Worm (Caenorhabditis elegans) whole organism, L2 larva: ENCODE results near the gene clec-80.

Source experiments
- F13H6.1 ChIP-seq: sonication (generic microtip); optimal IDR thresholded peaks from 2 replicates; lab custom pipeline; 2016; ENCODE audit warnings: missing genetic modification characterization, missing compliant biosample characterization
- ZK546.5 ChIP-seq: sonication (generic microtip); optimal IDR thresholded peaks from 2 replicates; lab custom pipeline; 2017; ENCODE audit warnings: missing biosample characterization, missing genetic modification characterization
- aly-2 ChIP-seq: fragments of 150-350 bp; optimal IDR thresholded peaks from 2 replicates; lab custom pipeline; 2014; ENCODE audit warnings: missing biosample characterization, missing genetic modification characterization
- ama-1 ChIP-seq: fragments of 150-350 bp; optimal IDR thresholded peaks from 2 replicates; lab custom pipeline; 2018; ENCODE audit warnings: inconsistent platforms
- blmp-1 ChIP-seq: sonication (generic microtip); optimal IDR thresholded peaks from 2 replicates; lab custom pipeline; 2017; ENCODE audit warnings: missing genetic modification characterization, mild to moderate bottlenecking, missing compliant biosample characterization, antibody characterized with exemption, moderate library complexity; ENCODE audit not compliant: insufficient read depth
- ceh-16 ChIP-seq: fragments of 150-350 bp; optimal IDR thresholded peaks from 2 replicates; lab custom pipeline; 2014; ENCODE audit warnings: missing biosample characterization, missing genetic modification characterization
- egl-27 ChIP-seq: sonication (generic microtip); optimal IDR thresholded peaks from 3 replicates; lab custom pipeline; 2017; ENCODE audit warnings: missing biosample characterization, missing genetic modification reagents, missing genetic modification characterization
- elt-3 ChIP-seq: sonication (generic microtip); optimal IDR thresholded peaks from 2 replicates; lab custom pipeline; 2017; ENCODE audit warnings: missing biosample characterization, missing genetic modification characterization
- gmeb-1 ChIP-seq: fragments of 150-350 bp; optimal IDR thresholded peaks from 2 replicates; lab custom pipeline; 2014; ENCODE audit warnings: missing biosample characterization, missing genetic modification characterization
- lin-13 ChIP-seq: fragments of 150-350 bp; optimal IDR thresholded peaks from 2 replicates; lab custom pipeline; 2014; ENCODE audit warnings: missing biosample characterization, missing genetic modification reagents, missing genetic modification characterization
- unc-55 ChIP-seq: fragments of 150-350 bp; sonication (generic microtip); optimal IDR thresholded peaks from 3 replicates; lab custom pipeline; 2014; ENCODE audit warnings: missing biosample characterization, missing genetic modification reagents, missing genetic modification characterization
- unc-62 ChIP-seq: fragments of 150-350 bp; optimal IDR thresholded peaks from 2 replicates; lab custom pipeline; 2014; ENCODE audit warnings: missing biosample characterization, missing genetic modification reagents, missing genetic modification characterization
- zag-1 ChIP-seq: fragments of 150-350 bp; optimal IDR thresholded peaks from 2 replicates; lab custom pipeline; 2014; ENCODE audit warnings: missing biosample characterization, missing genetic modification characterization

- TF ChIP-seq zag-1 (tag; lab: Kevin White, UChicago) (no peak), ama-1 (no peak), aly-2 (tag; lab: Kevin White, UChicago) (no peak), unc-62 (GFP tag; lab: Kevin White, UChicago) (no peak), ceh-16 (tag; lab: Kevin White, UChicago) (no peak), blmp-1 (no peak), gmeb-1 (tag; lab: Kevin White, UChicago) (no peak), F13H6.1 (tag; lab: Kevin White, UChicago) (no peak), elt-3 (tag; lab: Kevin White, UChicago) (no peak), ZK546.5 (tag; lab: Kevin White, UChicago) (no peak), egl-27 (tag; lab: Kevin White, UChicago) (no peak), unc-55 (GFP tag; lab: Kevin White, UChicago) (peak; percentile 1), lin-13 (no peak)
Measured at ce11 chrIV:2776733-2777132, 46.8 kb upstream of the clec-80 start.
